Worm (Caenorhabditis elegans) whole organism, young adult: Measurements from ENCODE around the gene dpy-18.

ENCODE experiments used
- F37B4.10 ChIP-seq: fragments of 200-800 bp; sonication (Bioruptor generic); IDR thresholded peaks from 2 replicates; pipeline ENCODE4 v1.3.6; 2022; ENCODE audit warnings: missing genetic modification characterization, missing compliant biosample characterization
- athp-1 ChIP-seq: sonication (generic microtip); optimal IDR thresholded peaks from 2 replicates; lab custom pipeline; 2017; ENCODE audit warnings: mild to moderate bottlenecking, missing genetic modification characterization, missing compliant biosample characterization
- bed-2 ChIP-seq: fragments of 200-800 bp; sonication (Bioruptor generic); IDR thresholded peaks from 2 replicates; pipeline ENCODE4 v1.3.6; 2022; ENCODE audit warnings: missing genetic modification reagents, missing genetic modification characterization, missing compliant biosample characterization
- ceh-91 ChIP-seq: fragments of 200-800 bp; sonication (Bioruptor generic); IDR thresholded peaks from 2 replicates; pipeline ENCODE4 v1.3.6; 2022; ENCODE audit warnings: missing genetic modification reagents, missing genetic modification characterization, missing compliant biosample characterization
- madf-6 ChIP-seq: fragments of 200-800 bp; sonication (Bioruptor generic); IDR thresholded peaks from 2 replicates; pipeline ENCODE4 v1.3.6; 2022; ENCODE audit warnings: missing genetic modification reagents, missing genetic modification characterization, missing compliant biosample characterization
- mcd-1 ChIP-seq: fragments of 200-800 bp; sonication (Bioruptor generic); IDR thresholded peaks from 2 replicates; pipeline ENCODE4 v1.3.6; 2022; ENCODE audit warnings: missing genetic modification reagents, missing genetic modification characterization, missing compliant biosample characterization
- nfya-1 ChIP-seq: sonication (generic microtip); optimal IDR thresholded peaks from 2 replicates; lab custom pipeline; 2017; ENCODE audit warnings: antibody characterized with exemption, missing compliant biosample characterization, missing genetic modification characterization, borderline replicate concordance; ENCODE audit not compliant: insufficient read depth
- tlf-1 ChIP-seq: fragments of 200-800 bp; sonication (Bioruptor generic); optimal IDR thresholded peaks from 2 replicates; lab custom pipeline; 2018; ENCODE audit warnings: mild to moderate bottlenecking, missing genetic modification characterization, missing compliant biosample characterization
- unc-130 ChIP-seq: sonication (generic microtip); optimal IDR thresholded peaks from 2 replicates; lab custom pipeline; 2016; ENCODE audit warnings: missing genetic modification reagents, missing genetic modification characterization, missing compliant biosample characterization
- zim-3 ChIP-seq: sonication (generic microtip); optimal IDR thresholded peaks from 2 replicates; lab custom pipeline; 2017; ENCODE audit warnings: mild to moderate bottlenecking, missing genetic modification characterization, moderate library complexity, missing compliant biosample characterization
- ztf-18 ChIP-seq: sonication (generic microtip); optimal IDR thresholded peaks from 2 replicates; lab custom pipeline; 2016; ENCODE audit warnings: missing genotype, mild to moderate bottlenecking, missing genetic modification characterization, missing compliant biosample characterization

- TF ChIP-seq ceh-91, result no peak
- no peak for TF ChIP-seq nfya-1 (tag; lab: Kevin White, UChicago)
- no peak for TF ChIP-seq madf-6 (GFP tag; lab: Robert Waterston, UW)
- TF ChIP-seq bed-2 (GFP tag; lab: Robert Waterston, UW), result no peak
- TF ChIP-seq zim-3 (tag; lab: Kevin White, UChicago), result no peak
- TF ChIP-seq F37B4.10, result no peak
- TF ChIP-seq mcd-1 (GFP tag; lab: Robert Waterston, UW), result no peak
- no peak for TF ChIP-seq unc-130 (GFP tag; lab: Kevin White, UChicago)
- no peak for TF ChIP-seq athp-1 (tag; lab: Kevin White, UChicago)
- no peak for TF ChIP-seq tlf-1
- TF ChIP-seq ztf-18 (tag; lab: Kevin White, UChicago), result no peak
Measured at ce11 chrIII:11378450-11378849, 670 bp upstream of the dpy-18 start.
